Fruit fly (Drosophila melanogaster) whole organism, embryonic: ENCODE measurements around the gene Xe7.

ENCODE experiments used
- Aef1 ChIP-seq: fragments of 200-800 bp; sonication (Bioruptor generic); IDR thresholded peaks from 3 replicates; pipeline ENCODE4 v1.3.6; 2022; ENCODE audit warnings: missing biosample characterization, missing genetic modification characterization
- Atf-2 ChIP-seq: fragments of 200-800 bp; sonication (Bioruptor generic); optimal IDR thresholded peaks from 2 replicates; lab custom pipeline; 2016; ENCODE audit warnings: missing biosample characterization, missing genetic modification characterization
- B-H1 ChIP-seq: fragments of 200-800 bp; sonication (Bioruptor generic); IDR thresholded peaks from 3 replicates; pipeline ENCODE4 v1.3.6; 2022; ENCODE audit warnings: missing biosample characterization, missing genetic modification characterization
- BEAF-32 ChIP-seq: fragments of 200-800 bp; sonication (Bioruptor generic); optimal IDR thresholded peaks from 3 replicates; lab custom pipeline; 2017; ENCODE audit warnings: missing biosample characterization, missing genetic modification characterization, mild to moderate bottlenecking, moderate library complexity, missing genetic modification reagents
- CG10147 ChIP-seq: fragments of 200-800 bp; sonication (Bioruptor generic); optimal IDR thresholded peaks from 2 replicates; lab custom pipeline; 2019; ENCODE audit warnings: missing biosample characterization, mild to moderate bottlenecking, missing genetic modification characterization, moderate library complexity
- CG10565 ChIP-seq: fragments of 200-800 bp; sonication (Bioruptor generic); optimal IDR thresholded peaks from 3 replicates; lab custom pipeline; 2016; ENCODE audit warnings: missing biosample characterization, mild to moderate bottlenecking, missing genetic modification characterization
- CG11723 ChIP-seq: fragments of 200-800 bp; sonication (Bioruptor generic); optimal IDR thresholded peaks from 2 replicates; lab custom pipeline; 2017; ENCODE audit warnings: missing biosample characterization, mild to moderate bottlenecking, missing genetic modification characterization
- CG12299 ChIP-seq: fragments of 200-800 bp; sonication (Bioruptor generic); optimal IDR thresholded peaks from 2 replicates; lab custom pipeline; 2018; ENCODE audit warnings: missing biosample characterization, mild to moderate bottlenecking, missing genetic modification characterization
- CG13424 ChIP-seq: fragments of 200-800 bp; sonication (Bioruptor generic); optimal IDR thresholded peaks from 2 replicates; lab custom pipeline; 2019; ENCODE audit warnings: missing biosample characterization, mild to moderate bottlenecking, missing genetic modification characterization, moderate library complexity
- CG14667 ChIP-seq: fragments of 200-800 bp; sonication (Bioruptor generic); IDR thresholded peaks from 2 replicates; pipeline ENCODE4 v1.3.6; 2022; ENCODE audit warnings: missing biosample characterization, missing genetic modification characterization
- CG1529 ChIP-seq: fragments of 200-800 bp; sonication (Bioruptor generic); optimal IDR thresholded peaks from 3 replicates; lab custom pipeline; 2018; ENCODE audit warnings: missing biosample characterization, missing genetic modification characterization
- CG17802 ChIP-seq: fragments of 200-800 bp; sonication (Bioruptor generic); optimal IDR thresholded peaks from 2 replicates; lab custom pipeline; 2018; ENCODE audit warnings: missing biosample characterization, mild to moderate bottlenecking, missing genetic modification characterization, moderate library complexity
- CG18619 ChIP-seq: fragments of 200-800 bp; sonication (Bioruptor generic); optimal IDR thresholded peaks from 3 replicates; lab custom pipeline; 2017; ENCODE audit warnings: missing biosample characterization, mild to moderate bottlenecking, missing genetic modification characterization
- CG2199 ChIP-seq: fragments of 200-800 bp; sonication (Bioruptor generic); IDR thresholded peaks from 3 replicates; pipeline ENCODE4 v1.3.6; 2022; ENCODE audit warnings: missing biosample characterization, missing genetic modification characterization
- CG2202 ChIP-seq: fragments of 200-800 bp; sonication (Bioruptor generic); optimal IDR thresholded peaks from 2 replicates; lab custom pipeline; 2018; ENCODE audit warnings: missing biosample characterization, mild to moderate bottlenecking, missing genetic modification characterization
- CG31441 ChIP-seq: fragments of 200-800 bp; sonication (Bioruptor generic); IDR thresholded peaks from 2 replicates; pipeline ENCODE4 v1.3.6; 2022; ENCODE audit warnings: missing biosample characterization, missing genetic modification characterization
- CG3163 ChIP-seq: fragments of 200-800 bp; sonication (Bioruptor generic); optimal IDR thresholded peaks from 3 replicates; lab custom pipeline; 2016; ENCODE audit warnings: missing biosample characterization, missing genetic modification characterization
- CG34376 ChIP-seq: fragments of 200-800 bp; sonication (Bioruptor generic); optimal IDR thresholded peaks from 2 replicates; lab custom pipeline; 2018; ENCODE audit warnings: missing biosample characterization, mild to moderate bottlenecking, missing genetic modification characterization
- CG4360 ChIP-seq: fragments of 200-800 bp; sonication (Bioruptor generic); IDR thresholded peaks from 2 replicates; pipeline ENCODE4 v1.3.6; 2022; ENCODE audit warnings: missing biosample characterization, missing genetic modification characterization
- CG7745 ChIP-seq: fragments of 200-800 bp; sonication (Bioruptor generic); optimal IDR thresholded peaks from 2 replicates; lab custom pipeline; 2018; ENCODE audit warnings: missing biosample characterization, mild to moderate bottlenecking, missing genetic modification characterization, moderate library complexity
- CG7963 ChIP-seq: fragments of 200-800 bp; sonication (Bioruptor generic); IDR thresholded peaks from 3 replicates; pipeline ENCODE4 v1.3.6; 2022; ENCODE audit warnings: missing biosample characterization, missing genetic modification characterization; ENCODE audit not compliant: partially characterized antibody
- CG8089 ChIP-seq: fragments of 200-800 bp; sonication (Bioruptor generic); optimal IDR thresholded peaks from 3 replicates; lab custom pipeline; 2016; ENCODE audit warnings: missing biosample characterization, missing genetic modification characterization
- CG8478 ChIP-seq: fragments of >200 bp; optimal IDR thresholded peaks from 2 replicates; lab custom pipeline; 2018
- CG9876 ChIP-seq: fragments of 200-800 bp; sonication (Bioruptor generic); optimal IDR thresholded peaks from 2 replicates; lab custom pipeline; 2016; ENCODE audit warnings: missing biosample characterization, missing genetic modification characterization
- CTCF ChIP-seq: fragments of 200-800 bp; sonication (Bioruptor generic); optimal IDR thresholded peaks from 2 replicates; lab custom pipeline; 2017; ENCODE audit warnings: missing biosample characterization, mild to moderate bottlenecking, missing genetic modification characterization, moderate library complexity
- D ChIP-seq, 2 experiments: fragments of 200-800 bp in 1 of 2; fragments of >200 bp in 1 of 2; sonication (Bioruptor generic) in 1 of 2; optimal IDR thresholded peaks; 2 replicates in 1 of 2; 3 replicates in 1 of 2; lab custom pipeline; 2017; ENCODE audit warnings: mild to moderate bottlenecking in 1 of 2, missing biosample characterization in 1 of 2, missing genetic modification characterization in 1 of 2, missing genetic modification reagents in 1 of 2
- HLH4C ChIP-seq: fragments of 200-800 bp; sonication (Bioruptor generic); IDR thresholded peaks from 3 replicates; pipeline ENCODE4 v1.3.6; 2022; ENCODE audit warnings: missing biosample characterization, missing genetic modification characterization; ENCODE audit not compliant: partially characterized antibody
- Hand ChIP-seq: fragments of 200-800 bp; sonication (Bioruptor generic); optimal IDR thresholded peaks from 2 replicates; lab custom pipeline; 2017; ENCODE audit warnings: mild to moderate bottlenecking, missing biosample characterization, missing genetic modification reagents, missing genetic modification characterization
- Hsf ChIP-seq: fragments of 200-800 bp; sonication (Bioruptor generic); optimal IDR thresholded peaks from 3 replicates; lab custom pipeline; 2016; ENCODE audit warnings: missing biosample characterization, missing genetic modification characterization
- Kr ChIP-seq: fragments of 200-800 bp; sonication (Bioruptor generic); optimal IDR thresholded peaks from 2 replicates; lab custom pipeline; 2017; ENCODE audit warnings: missing biosample characterization, mild to moderate bottlenecking, missing genetic modification characterization
- Rfx ChIP-seq: fragments of 200-800 bp; sonication (Bioruptor generic); IDR thresholded peaks from 2 replicates; pipeline ENCODE4 v1.3.6; 2022; ENCODE audit warnings: missing biosample characterization, missing genetic modification characterization
- Sox102F ChIP-seq: fragments of 200-800 bp; sonication (Bioruptor generic); optimal IDR thresholded peaks from 2 replicates; lab custom pipeline; 2018; ENCODE audit warnings: missing biosample characterization, mild to moderate bottlenecking, missing genetic modification characterization, moderate library complexity
- Xrp1 ChIP-seq: fragments of 200-800 bp; sonication (Bioruptor generic); IDR thresholded peaks from 2 replicates; pipeline ENCODE4 v1.3.6; 2022; ENCODE audit warnings: missing biosample characterization, missing genetic modification characterization
- chinmo ChIP-seq: fragments of 200-800 bp; sonication (Bioruptor generic); IDR thresholded peaks from 4 replicates; pipeline ENCODE4 v1.3.6; 2022; ENCODE audit warnings: missing biosample characterization, missing genetic modification characterization; ENCODE audit not compliant: partially characterized antibody
- chm ChIP-seq: fragments of 200-800 bp; sonication (Bioruptor generic); IDR thresholded peaks from 2 replicates; pipeline ENCODE4 v1.3.6; 2022; ENCODE audit warnings: missing biosample characterization, missing genetic modification characterization
- chn ChIP-seq: fragments of 200-800 bp; sonication (Bioruptor generic); optimal IDR thresholded peaks from 2 replicates; lab custom pipeline; 2016; ENCODE audit warnings: missing biosample characterization, missing genetic modification characterization
- crc ChIP-seq: fragments of 200-800 bp; sonication (Bioruptor generic); optimal IDR thresholded peaks from 2 replicates; lab custom pipeline; 2016; ENCODE audit warnings: missing biosample characterization, missing genetic modification characterization
- ems ChIP-seq: fragments of 200-800 bp; sonication (Bioruptor generic); optimal IDR thresholded peaks from 3 replicates; lab custom pipeline; 2016; ENCODE audit warnings: missing biosample characterization, missing genetic modification characterization
- exex ChIP-seq: fragments of 200-800 bp; sonication (Bioruptor generic); optimal IDR thresholded peaks from 4 replicates; lab custom pipeline; 2018; ENCODE audit warnings: missing biosample characterization, mild to moderate bottlenecking, missing genetic modification characterization, moderate library complexity
- ind ChIP-seq: fragments of 200-800 bp; sonication (Bioruptor generic); optimal IDR thresholded peaks from 3 replicates; lab custom pipeline; 2016; ENCODE audit warnings: missing biosample characterization, missing genetic modification characterization
- kah ChIP-seq: fragments of 200-800 bp; sonication (Bioruptor generic); optimal IDR thresholded peaks from 2 replicates; lab custom pipeline; 2018; ENCODE audit warnings: missing biosample characterization, mild to moderate bottlenecking, missing genetic modification characterization
- luna ChIP-seq: fragments of 200-800 bp; sonication (Bioruptor generic); optimal IDR thresholded peaks from 2 replicates; lab custom pipeline; 2016; ENCODE audit warnings: missing biosample characterization, missing genetic modification characterization
- pros ChIP-seq: fragments of 200-800 bp; sonication (Bioruptor generic); optimal IDR thresholded peaks from 3 replicates; lab custom pipeline; 2019; ENCODE audit warnings: missing biosample characterization, mild to moderate bottlenecking, missing genetic modification characterization, moderate library complexity
- pzg ChIP-seq: fragments of 200-800 bp; sonication (Bioruptor generic); optimal IDR thresholded peaks from 3 replicates; lab custom pipeline; 2018; ENCODE audit warnings: missing biosample characterization, mild to moderate bottlenecking, missing genetic modification characterization, moderate library complexity
- ro ChIP-seq: fragments of 200-800 bp; sonication (Bioruptor generic); IDR thresholded peaks from 2 replicates; pipeline ENCODE4 v1.3.6; 2022; ENCODE audit warnings: missing biosample characterization, missing genetic modification characterization
- tin ChIP-seq: fragments of 200-800 bp; sonication (Bioruptor generic); optimal IDR thresholded peaks from 3 replicates; lab custom pipeline; 2016; ENCODE audit warnings: missing biosample characterization, missing genetic modification characterization
- tio ChIP-seq: fragments of 200-800 bp; sonication (Bioruptor generic); optimal IDR thresholded peaks from 2 replicates; lab custom pipeline; 2017; ENCODE audit warnings: missing biosample characterization, missing genetic modification characterization, inconsistent platforms
- unc-4 ChIP-seq: fragments of 200-800 bp; sonication (Bioruptor generic); IDR thresholded peaks from 2 replicates; pipeline ENCODE4 v1.3.6; 2022; ENCODE audit warnings: missing biosample characterization, missing genetic modification characterization; ENCODE audit not compliant: partially characterized antibody
- wek ChIP-seq: fragments of 200-800 bp; sonication (Bioruptor generic); optimal IDR thresholded peaks from 3 replicates; lab custom pipeline; 2018; ENCODE audit warnings: missing biosample characterization, mild to moderate bottlenecking, missing genetic modification characterization, moderate library complexity

Xe7 gene

DNA sequence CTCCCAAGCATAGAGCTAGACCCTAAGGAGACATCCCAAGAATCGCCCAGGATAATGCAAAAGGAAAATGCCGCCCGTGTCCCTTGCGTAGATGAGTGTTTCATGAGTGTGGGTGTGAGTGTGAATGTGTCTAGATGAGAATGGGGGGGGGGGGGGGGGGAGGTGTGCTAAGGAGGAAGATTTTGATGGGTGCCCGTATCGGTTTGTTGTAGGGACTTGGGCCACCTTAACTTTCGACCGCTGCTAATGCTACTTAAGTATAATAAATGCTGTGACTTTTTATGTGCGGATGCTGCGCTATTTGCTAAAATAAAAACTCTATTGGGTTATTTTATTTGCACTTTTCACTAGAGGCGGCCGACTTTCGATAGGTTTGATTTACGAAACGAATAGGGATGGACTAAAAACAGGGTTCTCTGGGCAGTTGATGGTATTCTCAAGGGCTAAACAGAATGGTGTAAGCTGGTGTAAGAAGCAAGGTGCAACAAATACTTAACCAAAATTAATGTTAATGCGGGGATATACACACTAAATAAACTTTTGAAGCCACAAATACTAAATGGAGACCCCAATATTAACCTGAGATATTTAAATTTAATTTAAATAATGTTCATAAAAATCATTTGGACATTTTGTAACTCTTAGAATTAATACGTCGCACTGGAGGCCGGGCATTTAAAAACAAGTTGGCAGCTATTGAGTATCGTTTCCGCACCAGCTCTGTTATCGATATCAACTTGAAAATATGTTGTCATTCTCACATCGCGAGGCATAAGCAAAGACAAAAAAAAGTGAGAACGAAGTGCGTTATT is at the start of gene Xe7, which contains the start of gene Atg17:
TSS of gene Xe7 (minus strand) at position 407 of the 812 bp plus-strand sequence.
TSS of gene Atg17 (plus strand) at position 786 of the 812 bp plus-strand sequence.
- peak; percentile 90 for TF ChIP-seq CG10147
- peak; percentile 85 for TF ChIP-seq Atf-2
- peak; percentile 85 for TF ChIP-seq Xrp1
- TF ChIP-seq HLH4C (GFP tag; lab: Robert Waterston, UW), result peak; percentile 58
- TF ChIP-seq pzg (GFP tag; lab: Kevin White, UChicago), result peak; percentile 57
- peak; percentile 92 for TF ChIP-seq CG18619 (GFP tag; lab: Kevin White, UChicago)
- TF ChIP-seq wek (GFP tag; lab: Kevin White, UChicago), result peak; percentile 70
- no peak for TF ChIP-seq D (optimal IDR thresholded peaks at IDR 0.05; lab: Kevin White, UChicago)
- TF ChIP-seq D (GFP tag; optimal IDR thresholded peaks at IDR 0.05; lab: Kevin White, UChicago), result peak; percentile 80
- peak; percentile 84 for TF ChIP-seq CG8089
- TF ChIP-seq luna, result peak; percentile 74
- TF ChIP-seq CG8478 (lab: Kevin White, UChicago), result no peak
- TF ChIP-seq CG13424 (tag; lab: Kevin White, UChicago), result peak; percentile 95
- TF ChIP-seq tin, result peak; percentile 95
- no peak for TF ChIP-seq Kr (GFP tag; lab: Kevin White, UChicago)
- no peak for TF ChIP-seq pros (GFP tag; lab: Kevin White, UChicago)
- peak; percentile 92 for TF ChIP-seq chn (GFP tag; lab: Kevin White, UChicago)
- TF ChIP-seq Hsf (GFP tag; lab: Kevin White, UChicago), result peak; percentile 95
- TF ChIP-seq CG2202 (tag; lab: Kevin White, UChicago), result peak; percentile 67
- TF ChIP-seq CG7963 (GFP tag; lab: Robert Waterston, UW), result no peak
- TF ChIP-seq Rfx (GFP tag; lab: Robert Waterston, UW), result peak; percentile 94
- peak; percentile 95 for TF ChIP-seq tio
- peak; percentile 75 for TF ChIP-seq CG1529
- TF ChIP-seq ind, result peak; percentile 96
- TF ChIP-seq kah (GFP tag; lab: Kevin White, UChicago), result peak; percentile 61
- peak; percentile 66 for TF ChIP-seq unc-4
- peak; percentile 87 for TF ChIP-seq B-H1 (GFP tag; lab: Robert Waterston, UW)
- TF ChIP-seq CG11723 (GFP tag; lab: Kevin White, UChicago), result peak; percentile 87
- TF ChIP-seq CG3163 (GFP tag; lab: Kevin White, UChicago), result peak; percentile 42
- TF ChIP-seq CG31441 (GFP tag; lab: Robert Waterston, UW), result peak; percentile 93
- TF ChIP-seq Aef1 (GFP tag; lab: Robert Waterston, UW), result peak; percentile 90
- peak; percentile 67 for TF ChIP-seq CG17802 (tag; lab: Kevin White, UChicago)
- TF ChIP-seq Hand (GFP tag; lab: Kevin White, UChicago), result peak; percentile 73
- no peak for TF ChIP-seq exex (tag; lab: Kevin White, UChicago)
- peak; percentile 68 for TF ChIP-seq CG34376 (GFP tag; lab: Kevin White, UChicago)
- TF ChIP-seq CTCF (GFP tag; lab: Kevin White, UChicago), result peak; percentile 25
- TF ChIP-seq CG10565, result peak; percentile 24
- TF ChIP-seq chinmo (GFP tag; lab: Robert Waterston, UW), result no peak
- TF ChIP-seq CG7745 (tag; lab: Kevin White, UChicago), result no peak
- peak; percentile 90 for TF ChIP-seq CG14667 (GFP tag; lab: Robert Waterston, UW)
- TF ChIP-seq crc (GFP tag; lab: Kevin White, UChicago), result peak; percentile 56
- peak; percentile 79 for TF ChIP-seq CG12299
- TF ChIP-seq chm (GFP tag; lab: Robert Waterston, UW), result peak; percentile 35; the same call in 1 of the 2 replicates
- peak; percentile 84 for TF ChIP-seq ems (GFP tag; lab: Kevin White, UChicago)
- TF ChIP-seq ro, result peak; percentile 74
- peak; percentile 92 for TF ChIP-seq BEAF-32 (GFP tag; lab: Kevin White, UChicago)
- peak; percentile 87 for TF ChIP-seq CG9876 (GFP tag; lab: Kevin White, UChicago)
- peak; percentile 91 for TF ChIP-seq Sox102F (GFP tag; lab: Kevin White, UChicago)
- no peak for TF ChIP-seq CG2199 (GFP tag; lab: Robert Waterston, UW)
- no peak for TF ChIP-seq CG4360
